Fruit fly (Drosophila melanogaster) whole organism, embryonic: ENCODE measurements around the gene COX7AL2.

Source experiments
- CG10274 ChIP-seq: fragments of 200-800 bp; sonication (Bioruptor generic); optimal IDR thresholded peaks from 3 replicates; lab custom pipeline; 2017; ENCODE audit warnings: missing biosample characterization, mild to moderate bottlenecking, missing genetic modification characterization
- CG11247 ChIP-seq: fragments of 200-800 bp; sonication (Bioruptor generic); IDR thresholded peaks from 2 replicates; pipeline ENCODE4 v1.3.6; 2022; ENCODE audit warnings: missing biosample characterization, missing genetic modification characterization
- CG11504 ChIP-seq: fragments of 200-800 bp; sonication (Bioruptor generic); optimal IDR thresholded peaks from 3 replicates; lab custom pipeline; 2019; ENCODE audit warnings: missing biosample characterization, mild to moderate bottlenecking, missing genetic modification characterization, moderate library complexity
- CG12744 ChIP-seq: fragments of 200-800 bp; sonication (Bioruptor generic); optimal IDR thresholded peaks from 2 replicates; lab custom pipeline; 2016; ENCODE audit warnings: missing biosample characterization, missing genetic modification characterization
- CG15479 ChIP-seq: fragments of 200-800 bp; sonication (Bioruptor generic); optimal IDR thresholded peaks from 3 replicates; lab custom pipeline; 2019; ENCODE audit warnings: missing biosample characterization, mild to moderate bottlenecking, missing genetic modification characterization, moderate library complexity
- CG15601 ChIP-seq: fragments of 200-800 bp; sonication (Bioruptor generic); optimal IDR thresholded peaks from 3 replicates; lab custom pipeline; 2019; ENCODE audit warnings: missing biosample characterization, mild to moderate bottlenecking, missing genetic modification characterization, moderate library complexity
- CG16863 ChIP-seq: fragments of 200-800 bp; sonication (Bioruptor generic); optimal IDR thresholded peaks from 3 replicates; lab custom pipeline; 2016; ENCODE audit warnings: missing biosample characterization, missing genetic modification characterization
- CG18599 ChIP-seq: fragments of 200-800 bp; sonication (Bioruptor generic); optimal IDR thresholded peaks from 3 replicates; lab custom pipeline; 2017; ENCODE audit warnings: missing biosample characterization, missing genetic modification characterization, mild to moderate bottlenecking, moderate library complexity, missing genetic modification reagents
- CG2199 ChIP-seq: fragments of 200-800 bp; sonication (Bioruptor generic); IDR thresholded peaks from 3 replicates; pipeline ENCODE4 v1.3.6; 2022; ENCODE audit warnings: missing biosample characterization, missing genetic modification characterization
- CG30020 ChIP-seq: fragments of 200-800 bp; optimal IDR thresholded peaks from 2 replicates; lab custom pipeline; 2019; ENCODE audit warnings: missing biosample characterization, mild to moderate bottlenecking, missing genetic modification characterization, moderate library complexity
- CG3847 ChIP-seq: fragments of 200-800 bp; sonication (Bioruptor generic); IDR thresholded peaks from 2 replicates; pipeline ENCODE4 v1.3.6; 2022; ENCODE audit warnings: missing biosample characterization, missing genetic modification characterization
- CG6689 ChIP-seq: fragments of 200-800 bp; sonication (Bioruptor generic); IDR thresholded peaks from 2 replicates; pipeline ENCODE4 v1.3.6; 2022; ENCODE audit warnings: missing biosample characterization, missing genetic modification characterization
- CG7745 ChIP-seq: fragments of 200-800 bp; sonication (Bioruptor generic); optimal IDR thresholded peaks from 2 replicates; lab custom pipeline; 2018; ENCODE audit warnings: missing biosample characterization, mild to moderate bottlenecking, missing genetic modification characterization, moderate library complexity
- CG8765 ChIP-seq: fragments of 200-800 bp; sonication (Bioruptor generic); IDR thresholded peaks from 2 replicates; pipeline ENCODE4 v1.3.6; 2022; ENCODE audit warnings: missing biosample characterization, missing genetic modification characterization
- D ChIP-seq, 2 experiments: fragments of 200-800 bp in 1 of 2; fragments of >200 bp in 1 of 2; sonication (Bioruptor generic) in 1 of 2; optimal IDR thresholded peaks; 2 replicates in 1 of 2; 3 replicates in 1 of 2; lab custom pipeline; 2017; ENCODE audit warnings: mild to moderate bottlenecking in 1 of 2, missing biosample characterization in 1 of 2, missing genetic modification characterization in 1 of 2, missing genetic modification reagents in 1 of 2
- Doc3 ChIP-seq: fragments of 200-800 bp; sonication (Bioruptor generic); IDR thresholded peaks from 3 replicates; pipeline ENCODE4 v1.3.6; 2022; ENCODE audit warnings: missing biosample characterization, missing genetic modification characterization; ENCODE audit not compliant: partially characterized antibody
- Drgx ChIP-seq: fragments of 200-800 bp; sonication (Bioruptor generic); IDR thresholded peaks from 2 replicates; pipeline ENCODE4 v1.3.6; 2022; ENCODE audit warnings: missing biosample characterization, missing genetic modification characterization
- Ets65A ChIP-seq: fragments of 200-800 bp; sonication (Bioruptor generic); peaks from one replicate; lab custom pipeline; 2016; ENCODE audit warnings: missing biosample characterization, missing genetic modification characterization
- Ets97D ChIP-seq: fragments of 200-800 bp; sonication (Bioruptor generic); optimal IDR thresholded peaks from 3 replicates; lab custom pipeline; 2016; ENCODE audit warnings: missing biosample characterization, missing genetic modification characterization
- Gsc ChIP-seq: fragments of 200-800 bp; sonication (Bioruptor generic); IDR thresholded peaks from 2 replicates; pipeline ENCODE4 v1.3.6; 2022; ENCODE audit warnings: missing biosample characterization, missing genetic modification characterization
- H15 ChIP-seq: fragments of 200-800 bp; sonication (Bioruptor generic); IDR thresholded peaks from 3 replicates; pipeline ENCODE4 v1.3.6; 2022; ENCODE audit warnings: missing biosample characterization, missing genetic modification characterization
- HLH4C ChIP-seq: fragments of 200-800 bp; sonication (Bioruptor generic); IDR thresholded peaks from 3 replicates; pipeline ENCODE4 v1.3.6; 2022; ENCODE audit warnings: missing biosample characterization, missing genetic modification characterization; ENCODE audit not compliant: partially characterized antibody
- HLH54F ChIP-seq: fragments of 200-800 bp; sonication (Bioruptor generic); optimal IDR thresholded peaks from 3 replicates; lab custom pipeline; 2016; ENCODE audit warnings: missing biosample characterization, missing genetic modification characterization
- MESR4 ChIP-seq: fragments of 200-800 bp; sonication (Bioruptor generic); optimal IDR thresholded peaks from 2 replicates; lab custom pipeline; 2018; ENCODE audit warnings: missing biosample characterization, mild to moderate bottlenecking, missing genetic modification characterization, moderate library complexity
- Myb ChIP-seq: fragments of 200-800 bp; sonication (Bioruptor generic); optimal IDR thresholded peaks from 2 replicates; lab custom pipeline; 2016; ENCODE audit warnings: missing biosample characterization, missing genetic modification characterization
- Nf-YB ChIP-seq: fragments of 200-800 bp; sonication (Bioruptor generic); optimal IDR thresholded peaks from 3 replicates; lab custom pipeline; 2019; ENCODE audit warnings: missing biosample characterization, mild to moderate bottlenecking, missing genetic modification characterization, moderate library complexity
- Side ChIP-seq: fragments of 200-800 bp; sonication (Bioruptor generic); optimal IDR thresholded peaks from 2 replicates; lab custom pipeline; 2016; ENCODE audit warnings: missing biosample characterization, missing genetic modification characterization
- Sin3A ChIP-seq: fragments of >200 bp; optimal IDR thresholded peaks from 2 replicates; lab custom pipeline; 2018
- Sry-β ChIP-seq: fragments of 200-800 bp; sonication (Bioruptor generic); optimal IDR thresholded peaks from 2 replicates; lab custom pipeline; 2018; ENCODE audit warnings: missing biosample characterization, mild to moderate bottlenecking, missing genetic modification characterization, moderate library complexity
- Xbp1 ChIP-seq: fragments of 200-800 bp; sonication (Bioruptor generic); optimal IDR thresholded peaks from 3 replicates; lab custom pipeline; 2016; ENCODE audit warnings: missing biosample characterization, mild to moderate bottlenecking, missing genetic modification characterization
- corto ChIP-seq: fragments of 200-800 bp; sonication (Bioruptor generic); optimal IDR thresholded peaks from 2 replicates; lab custom pipeline; 2016; ENCODE audit warnings: missing biosample characterization, mild to moderate bottlenecking, missing genetic modification characterization, moderate library complexity
- dimm ChIP-seq: fragments of 200-800 bp; sonication (Bioruptor generic); IDR thresholded peaks from 2 replicates; pipeline ENCODE4 v1.3.6; 2022; ENCODE audit warnings: missing biosample characterization, missing genetic modification characterization
- dpn ChIP-seq, 2 experiments: fragments of 200-800 bp; sonication (Bioruptor generic); optimal IDR thresholded peaks; 3 replicates each; lab custom pipeline; 2016; ENCODE audit warnings: missing biosample characterization in 2 of 2, missing genetic modification characterization in 2 of 2
- en ChIP-seq: fragments of 200-800 bp; sonication (Bioruptor generic); optimal IDR thresholded peaks from 2 replicates; lab custom pipeline; 2016; ENCODE audit warnings: missing biosample characterization, missing genetic modification characterization
- fu2 ChIP-seq: fragments of 200-800 bp; sonication (Bioruptor generic); optimal IDR thresholded peaks from 2 replicates; lab custom pipeline; 2016; ENCODE audit warnings: missing biosample characterization, missing genetic modification characterization
- gcm ChIP-seq: fragments of 200-800 bp; sonication (Bioruptor generic); optimal IDR thresholded peaks from 2 replicates; lab custom pipeline; 2019; ENCODE audit warnings: missing biosample characterization, mild to moderate bottlenecking, missing genetic modification characterization, moderate library complexity
- gfzf ChIP-seq: fragments of 200-800 bp; sonication (Bioruptor generic); optimal IDR thresholded peaks from 2 replicates; lab custom pipeline; 2016; ENCODE audit warnings: missing biosample characterization, mild to moderate bottlenecking, missing genetic modification characterization, moderate library complexity
- h ChIP-seq: fragments of >200 bp; optimal IDR thresholded peaks from 2 replicates; lab custom pipeline; 2017
- inv ChIP-seq: fragments of 200-800 bp; sonication (Bioruptor generic); IDR thresholded peaks from 2 replicates; pipeline ENCODE4 v1.3.6; 2022; ENCODE audit warnings: missing biosample characterization, missing genetic modification characterization; ENCODE audit not compliant: partially characterized antibody
- jigr1 ChIP-seq: fragments of 200-800 bp; sonication (Bioruptor generic); IDR thresholded peaks from 3 replicates; pipeline ENCODE4 v1.3.6; 2022; ENCODE audit warnings: missing biosample characterization, missing genetic modification characterization
- klu ChIP-seq: fragments of 200-800 bp; sonication (Bioruptor generic); IDR thresholded peaks from 2 replicates; pipeline ENCODE4 v1.3.6; 2022; ENCODE audit warnings: missing biosample characterization, missing genetic modification characterization
- lmd ChIP-seq: fragments of 200-800 bp; sonication (Bioruptor generic); IDR thresholded peaks from 2 replicates; pipeline ENCODE4 v1.3.6; 2022; ENCODE audit warnings: missing biosample characterization, missing genetic modification characterization
- onecut ChIP-seq: fragments of 200-800 bp; sonication (Bioruptor generic); IDR thresholded peaks from 2 replicates; pipeline ENCODE4 v1.3.6; 2022; ENCODE audit warnings: missing biosample characterization, missing genetic modification characterization
- sim ChIP-seq: fragments of 200-800 bp; sonication (Bioruptor generic); IDR thresholded peaks from 2 replicates; pipeline ENCODE4 v1.3.6; 2022; ENCODE audit warnings: missing biosample characterization, missing genetic modification characterization
- so ChIP-seq: fragments of 200-800 bp; sonication (Bioruptor generic); IDR thresholded peaks from 3 replicates; pipeline ENCODE4 v1.3.6; 2022; ENCODE audit warnings: missing biosample characterization, missing genetic modification characterization
- sob ChIP-seq: fragments of 200-800 bp; sonication (Bioruptor generic); IDR thresholded peaks from 2 replicates; pipeline ENCODE4 v1.3.6; 2022; ENCODE audit warnings: missing biosample characterization, missing genetic modification characterization
- tap ChIP-seq: fragments of 200-800 bp; optimal IDR thresholded peaks from 3 replicates; lab custom pipeline; 2019; ENCODE audit warnings: missing biosample characterization, mild to moderate bottlenecking, missing genetic modification characterization, moderate library complexity
- toy ChIP-seq: fragments of 200-800 bp; sonication (Bioruptor generic); IDR thresholded peaks from 2 replicates; pipeline ENCODE4 v1.3.6; 2022; ENCODE audit warnings: missing biosample characterization, missing genetic modification characterization
- trem ChIP-seq: fragments of 200-800 bp; optimal IDR thresholded peaks from 3 replicates; lab custom pipeline; 2019; ENCODE audit warnings: missing biosample characterization, mild to moderate bottlenecking, missing genetic modification characterization, moderate library complexity

The COX7AL2 gene

dm6 chr2L:2226259-2227121, 28.8 kb upstream of the COX7AL2 start, which contains the start of the genes CG15387 and sau (continued):
- 0 out of 3 replicates have a peak, but pooled peaks have one; percentile 76 for TF ChIP-seq CG2199
- TF ChIP-seq CG12744 (GFP tag; lab: Kevin White, UChicago), result peak; percentile 90
- peak; percentile 67 for TF ChIP-seq klu (GFP tag; lab: Robert Waterston, UW)
- TF ChIP-seq D (optimal IDR thresholded peaks at IDR 0.05; lab: Kevin White, UChicago), result no peak
- TF ChIP-seq D (GFP tag; optimal IDR thresholded peaks at IDR 0.05; lab: Kevin White, UChicago), result peak; percentile 67
- TF ChIP-seq CG15601 (tag; lab: Kevin White, UChicago), result peak; percentile 72
- TF ChIP-seq HLH4C, result peak; percentile 89
- TF ChIP-seq CG11504 (tag; lab: Kevin White, UChicago), result peak; percentile 87
- TF ChIP-seq en (GFP tag; lab: Kevin White, UChicago), result peak; percentile 77
- no peak for TF ChIP-seq dimm (GFP tag; lab: Robert Waterston, UW)
- peak; percentile 82 for TF ChIP-seq so (GFP tag; lab: Robert Waterston, UW)
- peak; percentile 76; the same call in 2 of the 3 replicates for TF ChIP-seq H15
- peak; percentile 50 for TF ChIP-seq Sry-β
- peak; percentile 91 for TF ChIP-seq fu2 (GFP tag; lab: Kevin White, UChicago)
- peak; percentile 83 for TF ChIP-seq CG6689 (GFP tag; lab: Robert Waterston, UW)
- TF ChIP-seq CG11247 (GFP tag; lab: Robert Waterston, UW), result peak; percentile 78
- TF ChIP-seq tap (tag; lab: Kevin White, UChicago), result peak; percentile 76
- TF ChIP-seq Ets65A, result peak; percentile 99
- peak; percentile 60 for TF ChIP-seq CG10274
- TF ChIP-seq Drgx, result peak; percentile 65
- TF ChIP-seq MESR4 (GFP tag; lab: Kevin White, UChicago), result peak; percentile 42
- TF ChIP-seq sim (GFP tag; lab: Robert Waterston, UW), result no peak
- peak; percentile 44 for TF ChIP-seq onecut (GFP tag; lab: Robert Waterston, UW)
- peak; percentile 87 to 95 for TF ChIP-seq dpn (GFP tag; optimal IDR thresholded peaks at IDR 0.05; lab: Kevin White, UChicago)
- TF ChIP-seq Myb (GFP tag; lab: Kevin White, UChicago), result peak; percentile 80
- peak; percentile 89 for TF ChIP-seq CG3847 (GFP tag; lab: Robert Waterston, UW)
- TF ChIP-seq jigr1 (GFP tag; lab: Robert Waterston, UW), result no peak
- peak; percentile 67 for TF ChIP-seq CG8765 (GFP tag; lab: Robert Waterston, UW)
- peak; percentile 16 for TF ChIP-seq CG15479
- peak; percentile 91 for TF ChIP-seq Xbp1
- TF ChIP-seq CG7745, result no peak
- peak; percentile 92 for TF ChIP-seq Ets97D
- peak; percentile 92 for TF ChIP-seq CG16863 (GFP tag; lab: Kevin White, UChicago)
- no peak for TF ChIP-seq Gsc
- TF ChIP-seq sob (GFP tag; lab: Robert Waterston, UW), result peak; percentile 93
- TF ChIP-seq Sin3A (lab: Kevin White, UChicago), result peak; percentile 60
- peak; percentile 65; the same call in 1 of the 2 replicates for TF ChIP-seq toy (GFP tag; lab: Robert Waterston, UW)
- TF ChIP-seq trem, result peak; percentile 91
- TF ChIP-seq Nf-YB (GFP tag; lab: Kevin White, UChicago), result peak; percentile 64
- TF ChIP-seq CG18599 (GFP tag; lab: Kevin White, UChicago), result peak; percentile 90
- peak; percentile 80 for TF ChIP-seq CG30020 (tag; lab: Kevin White, UChicago)
- TF ChIP-seq corto (GFP tag; lab: Kevin White, UChicago), result peak; percentile 82
- TF ChIP-seq HLH54F (GFP tag; lab: Kevin White, UChicago), result peak; percentile 93
- peak; percentile 41 for TF ChIP-seq gfzf
- peak; percentile 97 for TF ChIP-seq Doc3
- no peak for TF ChIP-seq h (lab: Kevin White, UChicago)
- TF ChIP-seq lmd (GFP tag; lab: Robert Waterston, UW), result peak; percentile 82
- peak; percentile 90 for TF ChIP-seq inv (GFP tag; lab: Robert Waterston, UW)
- peak; percentile 89 for TF ChIP-seq Side (GFP tag; lab: Kevin White, UChicago)
- peak; percentile 68 for TF ChIP-seq gcm (GFP tag; lab: Kevin White, UChicago)
